Fruit fly (Drosophila melanogaster): ENCODE results near the gene CG3793.

Gene CG3793

DNA sequence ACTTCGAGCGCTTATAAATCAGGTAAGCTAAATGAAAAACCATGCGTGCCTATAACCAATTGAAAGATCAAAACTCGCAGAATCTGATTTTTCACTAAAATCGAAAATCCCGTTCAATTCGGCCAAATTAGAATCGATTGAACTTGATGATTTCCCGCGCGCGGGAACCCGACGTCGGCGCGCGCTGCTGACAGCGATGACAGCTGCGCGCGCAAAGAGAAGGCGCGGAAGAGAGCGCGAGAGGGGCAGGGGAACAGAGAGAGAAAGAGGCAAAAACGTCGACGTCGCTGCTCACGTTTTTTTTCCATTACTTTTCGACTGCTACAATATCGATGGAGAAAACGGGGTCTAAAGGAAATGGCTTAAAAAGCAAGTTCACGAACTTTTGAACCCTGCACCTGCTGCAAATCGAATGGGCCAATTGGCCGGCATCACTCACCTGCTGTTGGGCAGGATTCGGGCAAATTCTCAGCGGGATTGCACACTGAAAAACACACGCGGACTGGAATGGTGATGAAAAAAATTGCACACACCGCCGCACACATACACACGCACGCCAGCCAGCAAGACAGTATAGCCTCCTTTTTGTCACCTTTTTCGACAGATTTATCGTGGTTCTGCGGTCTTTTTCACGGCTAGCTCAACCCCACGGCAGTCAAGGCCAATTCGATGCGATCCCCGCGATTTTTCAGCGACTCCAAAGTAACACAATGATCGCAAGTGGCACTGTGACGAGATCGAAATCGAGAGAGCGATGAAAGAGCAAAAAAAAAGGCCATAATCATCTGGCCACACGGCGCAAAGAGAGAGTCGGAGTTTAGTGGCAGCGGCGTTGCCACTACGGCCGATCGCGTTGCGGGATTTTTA, 16.4 kb upstream of the CG3793 start, which contains the start of gene CycE (continued):
- TF ChIP-seq Hmr (GFP tag; optimal IDR thresholded peaks at IDR 0.05) (no peak), dmrt11E (tag; optimal IDR thresholded peaks at IDR 0.05) (no peak), zf30C (GFP tag; optimal IDR thresholded peaks at IDR 0.05) (no peak), CG2116 (GFP tag; optimal IDR thresholded peaks at IDR 0.05) (peak; percentile 44), chm (GFP tag; IDR thresholded peaks at IDR 0.05) (0 out of 2 replicates have a peak, but pooled peaks have one; percentile 41), Scr (GFP tag; IDR thresholded peaks at IDR 0.05; ENCODE audit: partially characterized antibody) (peak; percentile 22; the same call in 1 of the 2 replicates), CG13287 (GFP tag; IDR thresholded peaks at IDR 0.05; ENCODE audit: partially characterized antibody) (peak; percentile 43), Dbx (GFP tag; IDR thresholded peaks at IDR 0.05) (0 out of 3 replicates have a peak, but pooled peaks have one; percentile 31), toy (GFP tag; IDR thresholded peaks at IDR 0.05) (0 out of 2 replicates have a peak, but pooled peaks have one; percentile 8), CG3995 (GFP tag; optimal IDR thresholded peaks at IDR 0.05) (peak; percentile 81), CkIIα-i1 (GFP tag; IDR thresholded peaks at IDR 0.05) (no peak), amos (GFP tag; IDR thresholded peaks at IDR 0.05; ENCODE audit: partially characterized antibody) (0 out of 2 replicates have a peak, but pooled peaks have one; percentile 21), CG32532 (GFP tag; IDR thresholded peaks at IDR 0.05) (no peak), inv (GFP tag; IDR thresholded peaks at IDR 0.05; ENCODE audit: partially characterized antibody) (no peak), dati (GFP tag; IDR thresholded peaks at IDR 0.05) (no peak), Abd-B (GFP tag; optimal IDR thresholded peaks at IDR 0.05) (no peak), CG11093 (GFP tag; IDR thresholded peaks at IDR 0.05) (no peak), kni (GFP tag; optimal IDR thresholded peaks at IDR 0.05) (peak; percentile 12), twi (tag; optimal IDR thresholded peaks at IDR 0.05) (no peak), crol (GFP tag; IDR thresholded peaks at IDR 0.05) (peak; percentile 97), CG6689 (GFP tag; IDR thresholded peaks at IDR 0.05) (peak; percentile 63; the same call in 1 of the 2 replicates), gfzf (GFP tag; optimal IDR thresholded peaks at IDR 0.05) (peak; percentile 55), CG10565 (GFP tag; optimal IDR thresholded peaks at IDR 0.05) (no peak), CG9609 (GFP tag; optimal IDR thresholded peaks at IDR 0.05) (no peak), stwl (tag; optimal IDR thresholded peaks at IDR 0.05) (peak; percentile 4), ATbp (GFP tag; optimal IDR thresholded peaks at IDR 0.05) (no peak), Atf3 (GFP tag; optimal IDR thresholded peaks at IDR 0.05) (no peak), crp (GFP tag; optimal IDR thresholded peaks at IDR 0.05) (peak in 1 of 2 experiments; percentile 62), Adf1 (GFP tag; IDR thresholded peaks at IDR 0.05) (peak; percentile 93), Elba2 (GFP tag; optimal IDR thresholded peaks at IDR 0.05) (peak; percentile 30), E2f1 (GFP tag; IDR thresholded peaks at IDR 0.05) (peak; percentile 92), zfh1 (GFP tag; IDR thresholded peaks at IDR 0.05) (0 out of 3 replicates have a peak, but pooled peaks have one; percentile 28), Dp (GFP tag; optimal IDR thresholded peaks at IDR 0.05) (peak; percentile 91), CG15514 (GFP tag; optimal IDR thresholded peaks at IDR 0.05) (peak; percentile 28), Sin3A (optimal IDR thresholded peaks at IDR 0.05) (peak; percentile 82), HmgZ (tag; optimal IDR thresholded peaks at IDR 0.05) (peak; percentile 2), rib (GFP tag; IDR thresholded peaks at IDR 0.05) (peak; percentile 51; the same call in 1 of the 2 replicates), seq (GFP tag; IDR thresholded peaks at IDR 0.05) (no peak), CG30403 (GFP tag; optimal IDR thresholded peaks at IDR 0.05) (no peak), Dad (GFP tag; optimal IDR thresholded peaks at IDR 0.05) (no peak), Eip74EF (GFP tag; optimal IDR thresholded peaks at IDR 0.05) (no peak)

Measured in whole organism, embryonic.